Worm (Caenorhabditis elegans) whole organism, dauer: ENCODE measurements around the gene Y41C4A.18.
"Not testable (repeated sequence)": the region's sequence is repeated elsewhere in the genome, so short reads cannot be mapped to it uniquely, and the experiment has no call there.

Experiments used
- unc-62 ChIP-seq: sonication (generic microtip); optimal IDR thresholded peaks from 2 replicates; lab custom pipeline; 2017; ENCODE audit warnings: missing biosample characterization, missing genetic modification reagents, missing genetic modification characterization

Gene Y41C4A.18

DNA sequence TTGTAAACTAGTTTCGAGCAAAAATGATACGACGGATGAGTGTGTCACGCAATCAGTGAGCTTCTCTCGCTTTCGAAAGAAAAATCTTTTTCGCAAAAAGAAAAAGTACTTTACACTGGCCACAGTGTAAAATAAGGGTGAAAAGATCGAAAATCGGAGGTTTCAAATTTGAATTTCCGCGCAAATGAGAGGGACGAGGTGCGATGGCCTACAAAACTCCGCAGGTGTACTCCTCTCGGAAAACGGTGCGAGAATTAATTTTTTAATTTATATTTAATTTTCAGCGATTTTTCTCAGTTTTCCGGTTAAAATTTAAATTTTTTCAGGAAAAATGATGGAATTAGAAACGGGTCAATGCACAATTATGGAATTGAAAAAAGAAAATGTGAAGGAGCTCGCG, 16.3 kb downstream of the Y41C4A.18 start, which contains the start of gene mrt-2:
mrt-2 (plus strand) TSS at position 49 of the 400 bp plus-strand sequence.
- no peak for TF ChIP-seq unc-62 (GFP tag; lab: Kevin White, UChicago)

DNA sequence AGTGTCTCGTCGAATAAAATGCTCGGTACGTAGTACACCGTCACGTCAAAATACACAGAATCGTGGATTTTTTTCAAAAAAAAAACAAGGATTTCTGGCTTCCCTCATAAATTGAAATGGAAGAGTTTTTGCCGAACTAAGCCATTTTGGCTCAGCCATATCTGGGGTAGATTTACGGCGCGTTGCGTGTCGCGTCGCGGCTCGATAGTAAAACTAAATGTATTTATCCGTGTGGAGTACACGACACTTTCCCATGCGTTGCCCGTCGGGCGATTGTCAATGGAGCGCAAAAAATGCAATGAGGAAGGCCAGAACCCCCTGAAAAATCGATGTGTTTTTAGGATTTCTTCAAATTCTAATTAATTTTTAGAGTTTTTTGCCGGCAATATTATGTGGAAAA, 19.8 kb downstream of the Y41C4A.18 start:
- no peak for TF ChIP-seq unc-62 (GFP tag; lab: Kevin White, UChicago)

DNA sequence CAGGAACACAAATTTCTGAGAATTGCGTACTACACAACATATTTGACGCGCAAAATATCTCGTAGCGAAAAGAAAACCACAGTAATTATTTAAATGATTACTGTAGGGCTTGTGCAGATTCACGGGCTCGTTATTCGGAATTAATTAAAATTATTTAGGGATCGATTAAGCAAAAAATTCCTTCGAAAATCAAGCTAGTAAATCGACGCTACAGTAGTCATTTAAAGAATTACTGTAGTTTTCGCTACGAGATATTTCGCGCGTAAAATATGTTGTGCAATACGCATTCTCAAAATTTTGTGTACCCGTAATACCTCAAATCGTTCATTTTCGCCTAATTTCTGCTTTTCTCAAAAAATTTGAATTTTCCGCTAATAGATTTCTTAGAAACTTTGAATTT, 20.4 kb downstream of the Y41C4A.18 start:
- no peak for TF ChIP-seq unc-62 (GFP tag; lab: Kevin White, UChicago)

DNA sequence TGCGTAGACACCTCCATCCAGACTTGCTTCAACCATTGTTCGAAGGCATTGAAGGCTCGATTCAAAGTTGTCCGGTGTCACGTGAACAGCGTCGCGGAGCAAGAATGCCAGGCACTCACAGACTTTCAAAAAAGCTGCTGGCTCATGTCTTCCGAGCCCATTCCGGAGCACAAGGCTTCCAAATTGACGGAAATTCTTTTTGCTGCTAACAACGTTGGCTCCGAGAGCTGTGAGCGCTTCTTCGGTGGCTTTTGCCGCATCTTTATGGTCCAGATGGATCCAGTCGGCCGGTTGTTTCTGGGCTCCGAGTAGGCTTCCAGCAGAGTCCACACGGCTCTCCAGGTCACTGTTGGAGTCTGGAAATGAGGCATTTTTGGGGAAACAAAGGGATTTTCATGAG, 27.5 kb downstream of the Y41C4A.18 start:
- TF ChIP-seq unc-62 (GFP tag; lab: Kevin White, UChicago): no peak

DNA sequence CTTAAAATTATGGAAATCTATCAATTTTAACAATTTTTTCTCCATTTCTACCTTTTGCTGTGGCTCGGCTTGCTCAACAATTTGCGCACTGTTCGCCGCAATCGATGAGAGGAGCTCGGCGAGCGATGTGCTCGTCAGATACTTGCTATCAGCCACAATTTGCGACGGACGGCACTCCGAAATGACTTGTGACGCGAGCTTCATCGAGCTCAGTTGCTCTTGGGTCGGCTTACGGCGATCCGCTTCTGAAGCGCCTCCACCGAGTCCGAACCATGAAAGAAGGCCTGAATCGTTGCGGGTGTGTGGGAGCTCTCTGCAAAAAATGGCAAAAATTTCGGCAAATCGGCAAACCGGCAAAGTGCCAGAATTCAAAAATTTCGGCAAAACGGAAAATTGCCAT, 30.2 kb downstream of the Y41C4A.18 start:
- TF ChIP-seq unc-62 (GFP tag; lab: Kevin White, UChicago): no peak

DNA sequence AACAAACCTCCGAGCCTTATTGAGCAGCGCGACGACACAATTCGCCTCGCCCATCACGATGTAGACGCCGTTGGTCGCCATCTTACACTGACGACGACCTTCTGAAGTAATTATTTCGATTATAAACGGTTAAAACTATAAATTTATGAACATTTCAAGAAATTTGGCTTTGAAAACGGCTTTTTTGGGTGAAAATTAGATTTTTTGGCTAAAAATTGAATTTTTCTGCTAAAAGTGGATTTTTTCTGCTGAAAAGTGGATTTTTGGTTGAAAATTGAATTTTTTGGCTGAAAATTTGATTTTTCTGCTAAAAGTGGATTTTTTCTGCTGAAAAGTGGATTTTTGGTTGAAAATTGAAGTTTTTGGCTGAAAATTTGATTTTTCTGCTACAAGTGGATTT, 43.2 kb downstream of the Y41C4A.18 start, which contains the start of gene gbf-1:
gbf-1 (minus strand) TSS at position 101 of the 400 bp plus-strand sequence.
- TF ChIP-seq unc-62 (GFP tag; lab: Kevin White, UChicago): not testable (repeated sequence)

DNA sequence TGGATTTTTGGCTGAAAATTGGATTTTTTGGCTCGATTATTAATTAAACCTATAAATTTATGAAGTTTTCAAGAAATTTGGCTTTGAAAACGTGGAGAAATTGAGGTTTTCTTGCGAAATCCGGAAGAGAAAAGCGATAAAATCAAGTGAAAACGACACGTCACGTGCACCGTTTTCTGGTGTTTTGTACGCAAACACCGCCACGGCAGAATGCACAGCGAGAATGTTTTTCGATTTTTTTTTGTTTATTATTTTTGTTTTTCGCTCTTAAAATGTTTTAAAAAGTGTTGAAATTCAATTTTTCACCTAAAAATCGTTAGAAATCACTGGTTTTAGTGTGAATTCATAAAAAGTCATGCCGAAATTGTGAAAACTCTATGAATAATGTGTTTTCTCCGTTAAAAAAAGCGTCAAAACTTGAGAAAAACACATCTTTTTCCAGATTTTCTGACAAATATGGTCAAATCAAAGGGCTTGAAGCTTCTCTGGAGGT, 44.1 kb downstream of the Y41C4A.18 start, which contains the start of gene immp-1:
immp-1 (plus strand) TSS at position 443 of the 493 bp plus-strand sequence.
- TF ChIP-seq unc-62 (GFP tag; lab: Kevin White, UChicago): no peak

DNA sequence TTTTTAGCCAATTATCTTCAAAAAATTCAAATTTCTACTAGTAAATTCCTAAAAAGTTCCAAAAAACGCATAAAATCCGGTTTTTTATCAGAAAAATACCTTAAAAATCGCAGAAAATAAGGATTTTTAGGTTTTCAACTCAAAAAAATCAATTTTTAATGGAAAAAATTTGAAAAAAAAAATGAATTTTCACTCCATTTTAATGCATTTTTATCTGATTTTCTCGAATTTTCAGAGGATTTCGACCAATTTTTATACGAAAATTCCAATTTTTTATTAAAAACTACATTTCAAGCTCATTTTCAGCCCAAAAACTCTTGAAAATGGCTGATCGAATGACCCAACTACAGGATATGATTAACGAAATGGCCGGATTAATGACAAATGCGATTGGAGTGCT, 46.9 kb downstream of the Y41C4A.18 start, which contains the start of gene mdt-21:
mdt-21 (plus strand) TSS at position 301 of the 400 bp plus-strand sequence.
- TF ChIP-seq unc-62 (GFP tag; lab: Kevin White, UChicago): no peak

DNA sequence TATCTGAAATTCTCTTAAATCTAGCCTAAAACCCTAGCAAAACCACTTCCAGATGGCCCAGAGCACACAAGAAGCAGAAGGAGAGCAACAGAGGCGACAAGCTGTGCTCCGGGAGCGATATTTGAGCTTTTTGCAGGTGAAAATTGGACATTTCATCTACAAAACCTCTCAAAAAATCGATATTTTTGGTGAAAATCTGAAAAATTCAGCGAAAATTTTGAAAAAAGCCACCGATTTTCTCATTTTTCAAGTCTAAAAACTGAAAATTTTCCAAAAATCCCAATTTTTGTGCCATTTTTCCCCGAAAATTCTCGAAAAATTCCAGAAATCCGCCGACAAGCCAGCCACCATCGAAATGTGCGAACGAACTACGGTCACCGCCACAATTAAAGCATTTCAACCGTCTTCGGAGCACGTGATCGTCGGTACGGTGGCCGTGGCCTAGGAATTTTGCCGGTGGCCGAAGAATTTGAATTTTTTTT, 49.8 kb downstream of the Y41C4A.18 start, which contains the start of gene C24H11.5:
C24H11.5 (plus strand) TSS at position 51 of the 482 bp plus-strand sequence.
- TF ChIP-seq unc-62 (GFP tag; lab: Kevin White, UChicago): no peak
